Worm (Caenorhabditis elegans) whole organism, late embryonic: Measurements from ENCODE around the gene spo-11.

ENCODE experiments used
- ahr-1 ChIP-seq: sonication (generic microtip); optimal IDR thresholded peaks from 2 replicates; lab custom pipeline; 2016; ENCODE audit warnings: missing genetic modification characterization, missing compliant biosample characterization
- ceh-24 ChIP-seq: sonication (generic microtip); optimal IDR thresholded peaks from 2 replicates; lab custom pipeline; 2016; ENCODE audit warnings: mild to moderate bottlenecking, missing genetic modification characterization, missing compliant biosample characterization
- ceh-31 ChIP-seq: sonication (generic microtip); optimal IDR thresholded peaks from 2 replicates; lab custom pipeline; 2016; ENCODE audit warnings: missing genetic modification characterization, missing compliant biosample characterization
- hlh-15 ChIP-seq: sonication (generic microtip); optimal IDR thresholded peaks from 2 replicates; lab custom pipeline; 2016; ENCODE audit warnings: missing genetic modification characterization, missing compliant biosample characterization
- tbx-2 ChIP-seq: sonication (generic microtip); optimal IDR thresholded peaks from 2 replicates; lab custom pipeline; 2016; ENCODE audit warnings: missing genetic modification characterization, missing compliant biosample characterization
- tbx-7 ChIP-seq: sonication (generic microtip); optimal IDR thresholded peaks from 2 replicates; lab custom pipeline; 2016; ENCODE audit warnings: missing genotype, missing genetic modification characterization, missing compliant biosample characterization
- unc-55 ChIP-seq: sonication (generic microtip); optimal IDR thresholded peaks from 2 replicates; lab custom pipeline; 2017; ENCODE audit warnings: missing biosample characterization, missing genetic modification reagents, missing genetic modification characterization

- TF ChIP-seq ceh-24 (tag; lab: Kevin White, UChicago) (no peak), ahr-1 (tag; lab: Kevin White, UChicago) (no peak), unc-55 (peak; percentile 37), hlh-15 (no peak), tbx-7 (no peak), ceh-31 (peak; percentile 50), tbx-2 (tag; lab: Kevin White, UChicago) (peak; percentile 44)
Observed at ce11 chrIV:11149454-11150163, 24.9 kb upstream of the spo-11 start, which contains the start of the genes F01G4.6 and pfd-1.
